Worm (Caenorhabditis elegans) whole organism, L4 larva: ENCODE measurements around the gene poml-1.
A peak's percentile ranks its signal among the peaks of the same experiment; 100 is the strongest.

ENCODE experiments used
- D1046.2 ChIP-seq: fragments of 200-800 bp; sonication (Bioruptor generic); IDR thresholded peaks from 2 replicates; pipeline ENCODE4 v1.3.6; 2022; ENCODE audit warnings: missing genetic modification characterization, missing compliant biosample characterization
- F37D6.2 ChIP-seq: sonication (generic microtip); optimal IDR thresholded peaks from 2 replicates; lab custom pipeline; 2016; ENCODE audit warnings: mild to moderate bottlenecking, missing genetic modification characterization, missing compliant biosample characterization
- F44E2.7 ChIP-seq: fragments of 200-800 bp; sonication (Bioruptor generic); IDR thresholded peaks from 2 replicates; pipeline ENCODE4 v2.1.2; 2022; ENCODE audit warnings: missing genetic modification characterization, missing compliant biosample characterization
- F49E8.2 ChIP-seq: sonication (generic microtip); optimal IDR thresholded peaks from 2 replicates; lab custom pipeline; 2016; ENCODE audit warnings: missing compliant biosample characterization, mild to moderate bottlenecking, missing genetic modification characterization, borderline replicate concordance
- T26A8.4 ChIP-seq: fragments of 200-800 bp; sonication (Bioruptor generic); IDR thresholded peaks from 2 replicates; pipeline ENCODE4 v1.3.6; 2022; ENCODE audit warnings: missing genetic modification characterization, missing compliant biosample characterization
- Y105C5A.15 ChIP-seq: fragments of 200-800 bp; sonication (Bioruptor generic); IDR thresholded peaks from 2 replicates; pipeline ENCODE4 v1.3.6; 2022; ENCODE audit warnings: missing genetic modification characterization, missing compliant biosample characterization
- ZK546.5 ChIP-seq, 2 experiments: sonication (generic microtip); optimal IDR thresholded peaks; 2 replicates each; lab custom pipeline; 2017; ENCODE audit warnings: missing biosample characterization in 2 of 2, missing genetic modification characterization in 2 of 2
- aha-1 ChIP-seq: fragments of 150-350 bp; peaks from one replicate; lab custom pipeline; 2014; ENCODE audit warnings: missing biosample characterization, missing genetic modification characterization
- aly-2 ChIP-seq: sonication (generic microtip); optimal IDR thresholded peaks from 2 replicates; lab custom pipeline; 2018; ENCODE audit warnings: missing biosample characterization, missing genetic modification characterization
- ama-1 ChIP-seq: fragments of 150-350 bp; optimal IDR thresholded peaks from 2 replicates; lab custom pipeline; 2014; ENCODE audit warnings: inconsistent platforms, mixed read lengths
- arid-1 ChIP-seq: fragments of 200-800 bp; sonication (Bioruptor generic); conservative IDR thresholded peaks from 2 replicates; pipeline ENCODE4 v1.3.6; 2022; ENCODE audit warnings: missing genetic modification reagents, missing genetic modification characterization, missing compliant biosample characterization
- ceh-32 ChIP-seq: sonication (generic microtip); optimal IDR thresholded peaks from 2 replicates; lab custom pipeline; 2016; ENCODE audit warnings: mild to moderate bottlenecking, missing genetic modification characterization, missing compliant biosample characterization; ENCODE audit not compliant: poor library complexity
- ceh-62 ChIP-seq: sonication (generic microtip); optimal IDR thresholded peaks from 2 replicates; lab custom pipeline; 2017; ENCODE audit warnings: missing biosample characterization, missing genetic modification characterization
- cey-2 ChIP-seq: sonication (generic microtip); optimal IDR thresholded peaks from 3 replicates; lab custom pipeline; 2017; ENCODE audit warnings: missing genetic modification characterization, mild to moderate bottlenecking, missing compliant biosample characterization, antibody characterized with exemption, borderline replicate concordance; ENCODE audit not compliant: insufficient read depth
- ctbp-1 ChIP-seq: fragments of 200-800 bp; sonication (Bioruptor generic); IDR thresholded peaks from 2 replicates; pipeline ENCODE4 v1.3.6; 2022; ENCODE audit warnings: missing genetic modification reagents, missing genetic modification characterization, missing compliant biosample characterization
- daf-16 ChIP-seq, 3 experiments: sonication (generic microtip); optimal IDR thresholded peaks; 2 replicates each; lab custom pipeline; 2016 to 2017; ENCODE audit warnings: missing genetic modification characterization in 3 of 3, missing genetic modification reagents in 3 of 3, mild to moderate bottlenecking in 2 of 3, missing compliant biosample characterization in 2 of 3, missing biosample characterization in 1 of 3, moderate library complexity in 1 of 3
- daf-8 ChIP-seq: fragments of 200-800 bp; sonication (Bioruptor generic); IDR thresholded peaks from 2 replicates; pipeline ENCODE4 v1.3.6; 2022; ENCODE audit warnings: missing genetic modification characterization, missing compliant biosample characterization
- dmd-6 ChIP-seq: fragments of 200-800 bp; sonication (Bioruptor generic); IDR thresholded peaks from 2 replicates; pipeline ENCODE4 v1.3.6; 2022; ENCODE audit warnings: missing genetic modification reagents, missing genetic modification characterization, missing compliant biosample characterization
- dmd-9 ChIP-seq: fragments of 200-800 bp; sonication (Bioruptor generic); IDR thresholded peaks from 2 replicates; pipeline ENCODE4 v1.3.6; 2022; ENCODE audit warnings: missing genetic modification reagents, missing genetic modification characterization, missing compliant biosample characterization
- dpl-1 ChIP-seq: fragments of 150-350 bp; optimal IDR thresholded peaks from 2 replicates; lab custom pipeline; 2014; ENCODE audit warnings: missing biosample characterization, missing genetic modification reagents, missing genetic modification characterization
- dve-1 ChIP-seq: sonication (generic microtip); optimal IDR thresholded peaks from 2 replicates; lab custom pipeline; 2017; ENCODE audit warnings: antibody characterized with exemption, mild to moderate bottlenecking, missing genetic modification characterization, missing compliant biosample characterization; ENCODE audit not compliant: insufficient read depth
- fkh-10 ChIP-seq: fragments of 150-350 bp; optimal IDR thresholded peaks from 2 replicates; lab custom pipeline; 2014; ENCODE audit warnings: missing biosample characterization, missing genetic modification reagents, missing genetic modification characterization
- fos-1 ChIP-seq: fragments of 150-350 bp; optimal IDR thresholded peaks from 2 replicates; lab custom pipeline; 2014; ENCODE audit warnings: missing biosample characterization, missing genetic modification characterization
- hlh-11 ChIP-seq: fragments of 200-800 bp; sonication (Bioruptor generic); optimal IDR thresholded peaks from 2 replicates; lab custom pipeline; 2018; ENCODE audit warnings: mild to moderate bottlenecking, missing genetic modification characterization, missing compliant biosample characterization
- hmg-1.1 ChIP-seq: fragments of 200-800 bp; sonication (Bioruptor generic); IDR thresholded peaks from 2 replicates; pipeline ENCODE4 v1.3.6; 2022; ENCODE audit warnings: missing genetic modification reagents, missing genetic modification characterization, missing compliant biosample characterization
- jun-1 ChIP-seq: fragments of 150-350 bp; optimal IDR thresholded peaks from 2 replicates; lab custom pipeline; 2014; ENCODE audit warnings: missing biosample characterization, missing genetic modification reagents, missing genetic modification characterization
- lin-29 ChIP-seq: fragments of 200-800 bp; sonication (Bioruptor generic); IDR thresholded peaks from 2 replicates; pipeline ENCODE4 v1.3.6; 2022; ENCODE audit warnings: missing genetic modification reagents, missing genetic modification characterization, missing compliant biosample characterization
- lin-38 ChIP-seq: fragments of 200-800 bp; sonication (Bioruptor generic); IDR thresholded peaks from 2 replicates; pipeline ENCODE4 v1.3.6; 2022; ENCODE audit warnings: missing genetic modification reagents, missing genetic modification characterization, missing compliant biosample characterization
- lir-3 ChIP-seq: sonication (generic microtip); optimal IDR thresholded peaks from 2 replicates; lab custom pipeline; 2016; ENCODE audit warnings: mild to moderate bottlenecking, missing genetic modification characterization, missing compliant biosample characterization
- mep-1 ChIP-seq: fragments of 150-350 bp; sonication (generic microtip); optimal IDR thresholded peaks from 3 replicates; lab custom pipeline; 2014; ENCODE audit warnings: missing biosample characterization, missing genetic modification characterization
- mes-2 ChIP-seq: sonication (generic microtip); optimal IDR thresholded peaks from 2 replicates; lab custom pipeline; 2016; ENCODE audit warnings: missing genotype, mild to moderate bottlenecking, missing genetic modification characterization, missing compliant biosample characterization; ENCODE audit not compliant: poor library complexity, severe bottlenecking
- mxl-2 ChIP-seq: fragments of 200-800 bp; sonication (Bioruptor generic); conservative IDR thresholded peaks from 2 replicates; pipeline ENCODE4 v1.3.6; 2022; ENCODE audit warnings: missing genetic modification reagents, missing genetic modification characterization, missing compliant biosample characterization
- nhr-11 ChIP-seq: fragments of 150-350 bp; optimal IDR thresholded peaks from 2 replicates; lab custom pipeline; 2014; ENCODE audit warnings: missing biosample characterization, missing genetic modification characterization
- nhr-111 ChIP-seq: fragments of 200-800 bp; sonication (Bioruptor generic); optimal IDR thresholded peaks from 2 replicates; lab custom pipeline; 2018; ENCODE audit warnings: mild to moderate bottlenecking, missing genetic modification characterization, missing compliant biosample characterization
- nhr-237 ChIP-seq: sonication (generic microtip); optimal IDR thresholded peaks from 2 replicates; lab custom pipeline; 2017; ENCODE audit warnings: missing biosample characterization, missing genetic modification characterization
- nhr-25 ChIP-seq: sonication (generic microtip); optimal IDR thresholded peaks from 2 replicates; lab custom pipeline; 2017; ENCODE audit warnings: missing genetic modification characterization, mild to moderate bottlenecking, missing compliant biosample characterization, antibody characterized with exemption, moderate library complexity, borderline replicate concordance; ENCODE audit not compliant: insufficient read depth
- nhr-48 ChIP-seq: sonication (generic microtip); optimal IDR thresholded peaks from 2 replicates; lab custom pipeline; 2016; ENCODE audit warnings: mild to moderate bottlenecking, missing genetic modification characterization, missing compliant biosample characterization
- nhr-76 ChIP-seq: fragments of 150-350 bp; optimal IDR thresholded peaks from 2 replicates; lab custom pipeline; 2014; ENCODE audit warnings: missing biosample characterization, missing genetic modification characterization
- pha-4 ChIP-seq, 2 experiments: fragments of 150-350 bp in 1 of 2; fragments of 200-800 bp in 1 of 2; sonication (Bioruptor generic) in 1 of 2; IDR thresholded peaks in 1 of 2; optimal IDR thresholded peaks in 1 of 2; 2 replicates each; pipeline versions ENCODE4 v1.3.6 to Lab custom; 2014 to 2022; ENCODE audit warnings: missing genetic modification characterization in 2 of 2, missing genetic modification reagents in 2 of 2, missing biosample characterization in 1 of 2, missing compliant biosample characterization in 1 of 2
- php-3 ChIP-seq: fragments of 200-800 bp; sonication (Bioruptor generic); IDR thresholded peaks from 2 replicates; pipeline ENCODE4 v1.3.6; 2022; ENCODE audit warnings: missing genetic modification reagents, missing genetic modification characterization, missing compliant biosample characterization
- pqm-1 ChIP-seq: sonication (generic microtip); optimal IDR thresholded peaks from 2 replicates; lab custom pipeline; 2017; ENCODE audit warnings: missing biosample characterization, missing genetic modification characterization
- rbr-2 ChIP-seq: sonication (generic microtip); optimal IDR thresholded peaks from 2 replicates; lab custom pipeline; 2016; ENCODE audit warnings: missing genotype, missing genetic modification characterization, missing compliant biosample characterization
- saeg-2 ChIP-seq: fragments of 200-800 bp; sonication (Bioruptor generic); IDR thresholded peaks from 2 replicates; pipeline ENCODE4 v1.3.6; 2022; ENCODE audit warnings: missing genetic modification reagents, missing genetic modification characterization, missing compliant biosample characterization
- tag-97 ChIP-seq: fragments of 200-800 bp; sonication (Bioruptor generic); IDR thresholded peaks from 2 replicates; pipeline ENCODE4 v1.3.6; 2022; ENCODE audit warnings: missing genetic modification characterization, missing compliant biosample characterization
- tra-1 ChIP-seq: fragments of 200-800 bp; sonication (Bioruptor generic); IDR thresholded peaks from 2 replicates; pipeline ENCODE4 v1.3.6; 2022; ENCODE audit warnings: missing genetic modification reagents, missing genetic modification characterization, missing compliant biosample characterization
- unc-62 ChIP-seq, 3 experiments: fragments of 150-350 bp in 1 of 3; sonication (generic microtip); optimal IDR thresholded peaks in 2 of 3; peaks in 1 of 3; 1 replicate in 1 of 3; 2 replicates in 2 of 3; lab custom pipeline; 2014 to 2017; ENCODE audit warnings: missing biosample characterization in 3 of 3, missing genetic modification characterization in 3 of 3, missing genetic modification reagents in 3 of 3, missing genotype in 1 of 3
- zfp-3 ChIP-seq: fragments of 200-800 bp; sonication (Bioruptor generic); conservative IDR thresholded peaks from 2 replicates; pipeline ENCODE4 v1.3.6; 2022; ENCODE audit warnings: missing genetic modification reagents, missing genetic modification characterization, missing compliant biosample characterization
- zip-11 ChIP-seq: fragments of 200-800 bp; sonication (Bioruptor generic); IDR thresholded peaks from 2 replicates; pipeline ENCODE4 v1.3.6; 2022; ENCODE audit warnings: missing genetic modification characterization, missing compliant biosample characterization

The poml-1 gene

DNA sequence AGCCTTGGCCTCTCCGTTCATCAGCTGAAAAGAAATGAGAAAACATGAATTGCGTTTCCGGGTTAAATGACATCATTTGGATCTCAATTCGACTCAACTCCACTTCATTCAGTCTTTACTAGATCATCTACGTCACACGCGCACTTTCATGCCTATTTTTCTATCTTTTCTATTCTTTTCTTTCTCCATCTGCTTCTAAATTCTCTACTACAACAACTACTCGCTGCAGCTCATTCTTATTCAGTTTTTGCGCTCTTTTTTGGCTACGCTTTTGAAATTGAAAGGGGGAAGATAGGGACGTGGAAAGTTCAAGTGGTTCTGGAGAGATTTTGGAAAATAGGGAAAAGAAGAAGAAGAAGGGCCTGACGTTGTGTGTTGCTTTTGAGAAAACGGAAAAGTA, 45.8 kb upstream of the poml-1 start (continued):
- no peak for TF ChIP-seq mes-2 (tag; lab: Kevin White, UChicago)
- TF ChIP-seq unc-62 (GFP tag; optimal IDR thresholded peaks at IDR 0.05 in 1 of 2; lab: Kevin White, UChicago) = peak in 1 of 2 experiments; percentile 50
- no peak for TF ChIP-seq unc-62 (tag; optimal IDR thresholded peaks at IDR 0.05; lab: Kevin White, UChicago)
- TF ChIP-seq daf-8 = no peak
- 0 out of 2 replicates have a peak, but pooled peaks have one; percentile 23 for TF ChIP-seq lin-38 (GFP tag; lab: Robert Waterston, UW)
- TF ChIP-seq hlh-11 (tag; lab: Kevin White, UChicago) = peak; percentile 22
- TF ChIP-seq dpl-1 (GFP tag; lab: Kevin White, UChicago) = no peak
- TF ChIP-seq nhr-237 = no peak
- TF ChIP-seq saeg-2 (GFP tag; lab: Robert Waterston, UW) = no peak
- TF ChIP-seq mxl-2 (GFP tag; lab: Robert Waterston, UW) = no peak
- no peak for TF ChIP-seq pqm-1 (tag; lab: Kevin White, UChicago)
- TF ChIP-seq nhr-11 (tag; lab: Kevin White, UChicago) = no peak
- no peak for TF ChIP-seq zfp-3 (GFP tag; lab: Robert Waterston, UW)
- TF ChIP-seq hmg-1.1 (GFP tag; lab: Robert Waterston, UW) = 0 out of 2 replicates have a peak, but pooled peaks have one; percentile 34
- no peak for TF ChIP-seq ZK546.5 (tag; optimal IDR thresholded peaks at IDR 0.05; lab: Kevin White, UChicago)
- peak; percentile 16 for TF ChIP-seq ama-1 (lab: Kevin White, UChicago)
- no peak for TF ChIP-seq lir-3 (tag; lab: Kevin White, UChicago)
- no peak for TF ChIP-seq dmd-9 (GFP tag; lab: Robert Waterston, UW)
- no peak for TF ChIP-seq zip-11 (GFP tag; lab: Robert Waterston, UW)
- TF ChIP-seq T26A8.4 = no peak
- TF ChIP-seq ceh-32 (tag; lab: Kevin White, UChicago) = no peak
- peak; percentile 18 for TF ChIP-seq rbr-2 (tag; lab: Kevin White, UChicago)
- no peak for TF ChIP-seq tag-97 (GFP tag; lab: Robert Waterston, UW)
- no peak for TF ChIP-seq aha-1
- no peak for TF ChIP-seq nhr-25 (tag; lab: Kevin White, UChicago)
- TF ChIP-seq jun-1 = no peak
- no peak for TF ChIP-seq cey-2
- TF ChIP-seq F49E8.2 = no peak
- TF ChIP-seq fkh-10 (GFP tag; lab: Kevin White, UChicago) = peak; percentile 96
- TF ChIP-seq Y105C5A.15 = no peak
- TF ChIP-seq nhr-76 (tag; lab: Kevin White, UChicago) = no peak
- TF ChIP-seq ceh-62 (tag; lab: Kevin White, UChicago) = no peak
- TF ChIP-seq lin-29 (GFP tag; lab: Robert Waterston, UW) = no peak
- peak; percentile 47 for TF ChIP-seq mep-1
- no peak for TF ChIP-seq D1046.2
- 0 out of 2 replicates have a peak, but pooled peaks have one; percentile 37 for TF ChIP-seq tra-1 (GFP tag; lab: Robert Waterston, UW)
- no peak for TF ChIP-seq F37D6.2 (tag; lab: Kevin White, UChicago)
- TF ChIP-seq daf-16 (GFP tag; optimal IDR thresholded peaks at IDR 0.05; lab: Kevin White, UChicago) = no peak
- peak; percentile 6 for TF ChIP-seq daf-16 (tag; optimal IDR thresholded peaks at IDR 0.05; lab: Kevin White, UChicago)
- TF ChIP-seq nhr-111 (GFP tag; lab: Kevin White, UChicago) = no peak

DNA sequence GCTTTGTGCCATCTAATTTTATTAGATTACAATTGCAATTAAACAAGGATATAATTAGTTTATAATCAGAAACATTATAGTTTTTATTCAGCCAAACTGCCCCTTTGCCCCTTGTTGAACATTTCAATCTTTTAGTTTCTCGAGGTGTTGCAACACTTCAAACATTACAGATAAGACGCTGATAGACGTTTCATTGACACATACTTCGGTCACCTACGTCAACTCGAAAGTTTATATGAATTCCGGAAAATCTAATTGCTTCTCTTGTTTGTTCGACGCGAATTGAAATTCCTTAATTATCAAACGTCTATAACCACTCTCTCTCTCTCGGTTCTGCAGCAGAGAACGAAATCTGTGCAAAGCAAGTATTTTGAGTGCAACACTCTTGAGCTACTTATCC, 44.6 kb upstream of the poml-1 start:
- TF ChIP-seq fos-1 (tag; lab: Kevin White, UChicago) (no peak), daf-16 (GFP tag; optimal IDR thresholded peaks at IDR 0.05; lab: Kevin White, UChicago) (no peak), daf-16 (tag; optimal IDR thresholded peaks at IDR 0.05; lab: Kevin White, UChicago) (peak; percentile 53), nhr-76 (tag; lab: Kevin White, UChicago) (no peak), saeg-2 (GFP tag; lab: Robert Waterston, UW) (no peak), aly-2 (tag; lab: Kevin White, UChicago) (no peak), php-3 (GFP tag; lab: Robert Waterston, UW) (0 out of 2 replicates have a peak, but pooled peaks have one; percentile 32), arid-1 (GFP tag; lab: Robert Waterston, UW) (no peak), D1046.2 (no peak), pqm-1 (tag; lab: Kevin White, UChicago) (peak; percentile 29), dmd-6 (GFP tag; lab: Robert Waterston, UW) (peak; percentile 96), F44E2.7 (GFP tag; lab: Robert Waterston, UW) (no peak), ctbp-1 (GFP tag; lab: Robert Waterston, UW) (no peak), fkh-10 (GFP tag; lab: Kevin White, UChicago) (no peak), nhr-48 (tag; lab: Kevin White, UChicago) (no peak), hmg-1.1 (GFP tag; lab: Robert Waterston, UW) (no peak), hlh-11 (tag; lab: Kevin White, UChicago) (peak; percentile 46), unc-62 (GFP tag; optimal IDR thresholded peaks at IDR 0.05 in 1 of 2; lab: Kevin White, UChicago) (peak in 1 of 2 experiments; percentile 64), unc-62 (tag; optimal IDR thresholded peaks at IDR 0.05; lab: Kevin White, UChicago) (no peak), dve-1 (tag; lab: Kevin White, UChicago) (peak; percentile 70), pha-4 (GFP tag; IDR thresholded peaks at IDR 0.05; lab: Robert Waterston, UW) (peak; percentile 36; the same call in 1 of the 2 replicates), pha-4 (tag; optimal IDR thresholded peaks at IDR 0.05; lab: Kevin White, UChicago) (no peak)
